Fruit fly (Drosophila melanogaster): ENCODE data around the gene tap.

The tap gene

dm6 chr3L:17325418-17325817 lies 34.1 kb upstream of the tap start, which contains the start of gene CG13725:
Gene CG13725, minus strand, starts transcription at chr3L:17325518.
- TF ChIP-seq fd102C (GFP tag; optimal IDR thresholded peaks at IDR 0.05), result no peak
- no peak for TF ChIP-seq Eip74EF (GFP tag; optimal IDR thresholded peaks at IDR 0.05)
- TF ChIP-seq CG17829 (tag; optimal IDR thresholded peaks at IDR 0.05), result no peak
- TF ChIP-seq CG43689 (GFP tag; IDR thresholded peaks at IDR 0.05), result no peak
- TF ChIP-seq chinmo (GFP tag; IDR thresholded peaks at IDR 0.05; ENCODE audit: partially characterized antibody), result no peak
- no peak for TF ChIP-seq zf30C (GFP tag; optimal IDR thresholded peaks at IDR 0.05)
- TF ChIP-seq CG7987 (GFP tag; optimal IDR thresholded peaks at IDR 0.05), result no peak
- no peak for TF ChIP-seq wdn (GFP tag; IDR thresholded peaks at IDR 0.05)
- TF ChIP-seq CG33213 (GFP tag; optimal IDR thresholded peaks at IDR 0.05), result no peak
- no peak for TF ChIP-seq nerfin-2 (GFP tag; IDR thresholded peaks at IDR 0.05; ENCODE audit: partially characterized antibody)

DNA sequence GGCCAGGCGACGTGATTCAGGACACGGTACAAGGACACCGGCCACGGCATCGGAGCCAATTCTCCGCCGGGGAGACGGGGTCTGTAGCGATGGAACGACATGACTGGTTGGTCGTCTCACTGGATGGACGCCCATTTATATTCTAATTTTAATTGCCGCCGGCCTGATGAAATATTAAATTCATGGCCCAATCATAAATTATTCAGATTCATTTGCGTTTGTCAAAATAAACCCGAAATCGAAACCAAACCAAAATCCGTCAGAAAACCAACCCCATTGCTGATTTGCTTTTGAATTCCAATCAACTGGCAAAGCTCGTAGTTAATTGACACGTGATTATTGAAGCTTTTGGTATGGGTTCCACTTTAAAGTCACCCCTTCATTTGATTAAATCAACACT lies 30.4 kb upstream of the tap start, which contains the start of gene Or74a:
Or74a (minus strand) TSS at position 101 of the 400 bp plus-strand sequence.
- no peak for TF ChIP-seq amos (GFP tag; IDR thresholded peaks at IDR 0.05; ENCODE audit: partially characterized antibody)
- TF ChIP-seq E2f1 (GFP tag; IDR thresholded peaks at IDR 0.05), result no peak
- no peak for TF ChIP-seq Dref (GFP tag; IDR thresholded peaks at IDR 0.05)
- no peak for TF ChIP-seq CG18011 (GFP tag; optimal IDR thresholded peaks at IDR 0.05)
- TF ChIP-seq sd (tag; optimal IDR thresholded peaks at IDR 0.05), result no peak
- no peak for TF ChIP-seq slp2 (GFP tag; optimal IDR thresholded peaks at IDR 0.05)
- TF ChIP-seq fd64A (GFP tag; optimal IDR thresholded peaks at IDR 0.05), result no peak
- no peak for TF ChIP-seq pan (optimal IDR thresholded peaks at IDR 0.05)
- TF ChIP-seq pan (GFP tag; optimal IDR thresholded peaks at IDR 0.05 in 1 of 2, IDR thresholded peaks at IDR 0.05 in 1 of 2), result no peak
- no peak for TF ChIP-seq Doc2 (GFP tag; IDR thresholded peaks at IDR 0.05)

DNA sequence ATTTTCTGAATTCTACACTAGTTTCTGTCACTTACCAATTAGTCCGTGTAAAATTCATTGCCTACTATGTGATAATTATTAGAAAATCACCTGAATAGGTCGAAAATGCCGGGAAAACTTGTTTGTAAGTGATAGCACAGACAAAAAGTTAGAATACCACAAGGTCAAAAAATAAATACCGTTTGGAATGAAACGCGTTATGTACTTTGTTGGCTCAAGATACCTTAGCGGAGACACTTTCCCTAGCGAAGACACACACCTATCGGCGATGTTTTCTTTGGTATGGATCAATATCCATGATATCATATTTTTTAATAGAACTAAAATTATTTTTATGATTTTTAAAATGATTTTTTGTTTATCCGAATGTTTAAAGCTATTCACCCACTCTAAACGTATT lies 20.4 kb upstream of the tap start, which contains the start of gene CG6479:
CG6479 (minus strand) TSS at position 141 of the 400 bp plus-strand sequence.
- TF ChIP-seq Aef1 (GFP tag; IDR thresholded peaks at IDR 0.05), result no peak
- TF ChIP-seq CG11695 (GFP tag; IDR thresholded peaks at IDR 0.05), result no peak
- TF ChIP-seq B-H2 (GFP tag; optimal IDR thresholded peaks at IDR 0.05), result no peak
- no peak for TF ChIP-seq H15 (GFP tag; IDR thresholded peaks at IDR 0.05)
- no peak for TF ChIP-seq Atf6 (GFP tag; IDR thresholded peaks at IDR 0.05)
- TF ChIP-seq Drgx (GFP tag; IDR thresholded peaks at IDR 0.05), result no peak
- no peak for TF ChIP-seq HLH3B (GFP tag; IDR thresholded peaks at IDR 0.05)
- no peak for TF ChIP-seq Antp (GFP tag; optimal IDR thresholded peaks at IDR 0.05)
- TF ChIP-seq Kr (GFP tag; optimal IDR thresholded peaks at IDR 0.05), result no peak
- no peak for TF ChIP-seq CG2202 (tag; optimal IDR thresholded peaks at IDR 0.05)
- no peak for TF ChIP-seq CG18599 (GFP tag; optimal IDR thresholded peaks at IDR 0.05)
- no peak for TF ChIP-seq zfh2 (GFP tag; optimal IDR thresholded peaks at IDR 0.05)
- TF ChIP-seq lbe (GFP tag; optimal IDR thresholded peaks at IDR 0.05), result no peak
- TF ChIP-seq CG13775 (GFP tag; optimal IDR thresholded peaks at IDR 0.05), result no peak
- TF ChIP-seq scrt (GFP tag; optimal IDR thresholded peaks at IDR 0.05), result no peak
- TF ChIP-seq abd-A (tag; optimal IDR thresholded peaks at IDR 0.05), result no peak
- no peak for TF ChIP-seq CG10321 (GFP tag; IDR thresholded peaks at IDR 0.05)
- TF ChIP-seq so (GFP tag; IDR thresholded peaks at IDR 0.05), result no peak
- no peak for TF ChIP-seq fd102C (GFP tag; optimal IDR thresholded peaks at IDR 0.05)
- TF ChIP-seq Atf-2 (GFP tag; optimal IDR thresholded peaks at IDR 0.05), result no peak
- TF ChIP-seq Lim3 (GFP tag; IDR thresholded peaks at IDR 0.05), result no peak
- TF ChIP-seq E2f1 (GFP tag; IDR thresholded peaks at IDR 0.05), result peak; percentile 15; the same call in 1 of the 2 replicates
- no peak for TF ChIP-seq ara (GFP tag; IDR thresholded peaks at IDR 0.05)
- TF ChIP-seq Taf1 (GFP tag; IDR thresholded peaks at IDR 0.05), result no peak
- peak; percentile 93 for TF ChIP-seq gfzf (GFP tag; optimal IDR thresholded peaks at IDR 0.05)
- no peak for TF ChIP-seq CG12071 (GFP tag; optimal IDR thresholded peaks at IDR 0.05)
- TF ChIP-seq toy (GFP tag; IDR thresholded peaks at IDR 0.05), result no peak
- no peak for TF ChIP-seq eve (GFP tag; optimal IDR thresholded peaks at IDR 0.05)
- peak in 1 of 2 experiments; percentile 2 for TF ChIP-seq crp (GFP tag; optimal IDR thresholded peaks at IDR 0.05)
- no peak for TF ChIP-seq zen2 (GFP tag; IDR thresholded peaks at IDR 0.05; ENCODE audit: partially characterized antibody)
- TF ChIP-seq klu (GFP tag; IDR thresholded peaks at IDR 0.05), result no peak
